Worm (Caenorhabditis elegans) whole organism, early embryonic: ENCODE results near the gene fbxb-31.

Experiments used
- F13C5.2 ChIP-seq: sonication (generic microtip); optimal IDR thresholded peaks from 2 replicates; lab custom pipeline; 2017; ENCODE audit warnings: mild to moderate bottlenecking, missing genetic modification characterization, inconsistent platforms, missing compliant biosample characterization
- ama-1 ChIP-seq: fragments of 150-350 bp; optimal IDR thresholded peaks from 2 replicates; lab custom pipeline; 2014
- ceh-13 ChIP-seq: fragments of 200-800 bp; sonication (Bioruptor generic); optimal IDR thresholded peaks from 2 replicates; lab custom pipeline; 2018; ENCODE audit warnings: mild to moderate bottlenecking, missing genetic modification characterization, missing compliant biosample characterization
- flt-1 ChIP-seq: fragments of 200-800 bp; sonication (Bioruptor generic); IDR thresholded peaks from 2 replicates; pipeline ENCODE4 v1.3.6; 2022; ENCODE audit warnings: missing genetic modification characterization, missing compliant biosample characterization
- hmg-4 ChIP-seq: fragments of 200-800 bp; sonication (Bioruptor generic); optimal IDR thresholded peaks from 2 replicates; lab custom pipeline; 2018; ENCODE audit warnings: mild to moderate bottlenecking, missing genetic modification characterization, missing compliant biosample characterization
- scrt-1 ChIP-seq: fragments of 200-800 bp; sonication (Bioruptor generic); IDR thresholded peaks from 2 replicates; pipeline ENCODE4 v1.3.6; 2022; ENCODE audit warnings: missing genetic modification characterization, missing compliant biosample characterization
- sea-1 ChIP-seq: fragments of 200-800 bp; sonication (Bioruptor generic); conservative IDR thresholded peaks from 2 replicates; pipeline ENCODE4 v1.3.6; 2022; ENCODE audit warnings: missing genetic modification characterization, missing compliant biosample characterization
- tbx-37 ChIP-seq: fragments of 200-800 bp; sonication (Bioruptor generic); conservative IDR thresholded peaks from 2 replicates; pipeline ENCODE4 v1.3.6; 2022; ENCODE audit warnings: missing genetic modification reagents, missing genetic modification characterization, missing compliant biosample characterization
- tra-4 ChIP-seq: sonication (generic microtip); optimal IDR thresholded peaks from 2 replicates; lab custom pipeline; 2017; ENCODE audit warnings: missing genetic modification characterization, missing compliant biosample characterization

ce11 chrII:3634765-3635164 lies 4.4 kb downstream of the fbxb-31 start:
- no peak for TF ChIP-seq sea-1 (GFP tag; lab: Robert Waterston, UW)
- TF ChIP-seq tra-4 (tag; lab: Kevin White, UChicago), result no peak
- TF ChIP-seq hmg-4 (GFP tag; lab: Kevin White, UChicago), result no peak
- TF ChIP-seq ama-1 (lab: Kevin White, UChicago), result no peak
- no peak for TF ChIP-seq scrt-1 (GFP tag; lab: Robert Waterston, UW)
- TF ChIP-seq F13C5.2 (tag; lab: Kevin White, UChicago), result no peak
- TF ChIP-seq ceh-13 (GFP tag; lab: Kevin White, UChicago), result no peak
- TF ChIP-seq flt-1 (GFP tag; lab: Robert Waterston, UW), result no peak
- TF ChIP-seq tbx-37 (GFP tag; lab: Robert Waterston, UW), result no peak
